Fruit fly (Drosophila melanogaster) whole organism: Measurements from ENCODE around the gene CG43273.

Source experiments
- EcR ChIP-seq, 2 experiments: fragments of >200 bp; optimal IDR thresholded peaks; 2 replicates each; lab custom pipeline; 2017; ENCODE audit warnings: missing biosample characterization in 2 of 2, missing genetic modification characterization in 2 of 2, missing genetic modification reagents in 2 of 2
- pan ChIP-seq: fragments of >200 bp; optimal IDR thresholded peaks from 2 replicates; lab custom pipeline; 2017
- usp ChIP-seq: fragments of >200 bp; optimal IDR thresholded peaks from 2 replicates; lab custom pipeline; 2017; ENCODE audit warnings: missing biosample characterization, missing genetic modification characterization, mixed read lengths

DNA sequence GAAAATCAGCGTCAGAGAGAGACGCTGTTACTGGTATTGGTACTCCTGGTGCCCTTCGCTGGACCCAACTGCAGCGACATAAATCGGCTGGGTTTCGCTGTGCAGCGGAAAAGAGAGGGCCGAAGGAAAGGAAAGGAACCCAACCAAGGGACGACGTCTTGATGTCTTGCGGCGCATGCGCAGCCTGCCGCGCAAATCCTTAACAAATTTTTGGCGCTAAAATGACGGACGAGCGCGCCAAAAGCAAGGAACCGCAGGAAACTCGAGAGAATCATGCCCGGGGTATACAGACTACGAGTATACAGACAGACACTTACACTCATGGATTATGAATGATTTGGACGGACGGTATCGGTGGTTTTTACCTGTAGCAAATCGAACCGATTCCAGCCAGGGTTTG, 36.9 kb downstream of the CG43273 start:
- TF ChIP-seq usp (GFP tag; lab: Kevin White, UChicago) (no peak), EcR (GFP tag; optimal IDR thresholded peaks at IDR 0.05; lab: Kevin White, UChicago) (no peak), pan (lab: Kevin White, UChicago) (no peak)
